Worm (Caenorhabditis elegans) whole organism, L1 larva: Measurements from ENCODE around the gene srh-141.

Experiments
- mep-1 ChIP-seq: fragments of 150-350 bp; optimal IDR thresholded peaks from 2 replicates; lab custom pipeline; 2014; ENCODE audit warnings: missing biosample characterization, missing genetic modification characterization
- nhr-28 ChIP-seq: fragments of 150-350 bp; optimal IDR thresholded peaks from 2 replicates; lab custom pipeline; 2014; ENCODE audit warnings: missing biosample characterization, missing genetic modification characterization

DNA sequence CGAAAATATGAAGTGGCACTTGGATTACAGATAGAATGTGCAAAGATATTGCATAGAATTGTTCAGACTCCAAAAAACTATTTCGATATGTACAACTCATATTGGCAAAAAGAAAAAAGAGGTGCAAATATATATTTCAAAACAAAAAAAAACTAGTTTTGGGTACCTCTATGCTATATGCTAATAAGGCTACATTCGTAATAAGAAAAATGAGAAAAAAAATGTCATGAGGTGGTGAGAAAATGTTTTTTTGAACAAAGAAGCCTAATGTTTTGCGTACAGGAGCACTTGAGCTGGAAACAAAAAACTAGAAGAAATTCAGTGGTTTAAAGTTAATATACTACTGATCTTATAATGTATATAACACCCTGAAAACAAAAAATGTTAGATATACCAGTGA lies 17.1 kb downstream of the srh-141 start, which contains the start of gene srh-142:
- TF ChIP-seq nhr-28, result no peak
- no peak for TF ChIP-seq mep-1
